Worm (Caenorhabditis elegans): ENCODE results near the gene K07C5.3.

Gene K07C5.3

DNA sequence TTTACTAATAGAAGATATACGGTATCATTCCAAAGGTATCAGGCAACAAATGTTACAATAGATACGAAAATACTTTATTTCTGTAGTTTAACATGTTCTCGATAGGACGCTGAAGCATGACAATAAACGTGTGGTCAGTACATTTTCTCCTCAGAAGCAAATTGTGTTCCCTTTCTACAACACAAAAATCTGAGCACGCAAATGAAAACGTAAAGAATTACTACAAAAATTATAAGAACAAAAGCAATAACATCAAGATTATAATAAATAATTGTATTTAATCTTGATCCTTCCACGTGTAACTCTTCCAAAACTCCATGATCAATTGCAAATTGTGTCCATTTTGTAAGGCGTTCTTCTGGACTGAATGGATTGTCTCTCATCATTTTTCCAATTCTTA lies 36.9 kb downstream of the K07C5.3 start:
- TF ChIP-seq unc-62 (GFP tag; optimal IDR thresholded peaks at IDR 0.05), result no peak
- no peak for TF ChIP-seq nhr-2 (tag; optimal IDR thresholded peaks at IDR 0.05)
- TF ChIP-seq bed-3 (GFP tag; optimal IDR thresholded peaks at IDR 0.05), result no peak
- TF ChIP-seq nhr-237 (tag; optimal IDR thresholded peaks at IDR 0.05), result no peak
- no peak for TF ChIP-seq mls-2 (tag; optimal IDR thresholded peaks at IDR 0.05)
- no peak for TF ChIP-seq unc-120 (tag; optimal IDR thresholded peaks at IDR 0.05; ENCODE audit: poor library complexity, severe bottlenecking)
- no peak for TF ChIP-seq ceh-83 (GFP tag; optimal IDR thresholded peaks at IDR 0.05)

DNA sequence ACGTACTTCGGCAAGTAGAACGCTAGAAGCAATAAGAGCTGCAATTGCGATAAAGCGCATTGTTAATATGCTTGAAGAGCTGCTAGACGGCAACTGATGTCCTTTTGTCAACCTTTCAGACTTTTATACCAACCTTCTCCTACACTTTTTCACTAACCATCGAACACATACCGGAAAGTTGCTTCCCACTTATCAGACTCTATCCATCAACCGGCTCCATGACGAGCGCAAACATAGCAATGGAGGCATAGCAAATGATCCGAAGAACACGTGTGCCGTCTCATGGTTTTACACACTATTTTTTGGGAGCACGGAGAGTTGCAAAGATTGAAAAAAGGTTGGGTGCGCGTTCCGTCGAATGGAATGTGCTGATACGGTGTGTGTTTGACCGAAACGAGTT lies 38.9 kb downstream of the K07C5.3 start, which contains the start of gene abu-1:
Gene abu-1, minus strand, starts transcription at position 101 of the 400 bp plus-strand sequence.
- TF ChIP-seq blmp-1 (tag; optimal IDR thresholded peaks at IDR 0.05) (no peak), sem-2 (GFP tag; optimal IDR thresholded peaks at IDR 0.05) (no peak), sptf-1 (tag; optimal IDR thresholded peaks at IDR 0.05) (no peak), elt-1 (tag; optimal IDR thresholded peaks at IDR 0.05; ENCODE audit: borderline replicate concordance, insufficient read depth) (no peak), unc-39 (tag; optimal IDR thresholded peaks at IDR 0.05) (no peak), ces-1 (GFP tag; optimal IDR thresholded peaks at IDR 0.05) (no peak), mep-1 (tag; optimal IDR thresholded peaks at IDR 0.05) (no peak), nhr-12 (tag; optimal IDR thresholded peaks at IDR 0.05) (no peak), mls-2 (tag; optimal IDR thresholded peaks at IDR 0.05) (no peak), nhr-28 (tag; optimal IDR thresholded peaks at IDR 0.05) (no peak), ceh-43 (GFP tag; optimal IDR thresholded peaks at IDR 0.05) (no peak), unc-120 (tag; optimal IDR thresholded peaks at IDR 0.05; ENCODE audit: poor library complexity, severe bottlenecking) (no peak), hlh-1 (tag; optimal IDR thresholded peaks at IDR 0.05) (no peak), M03D4.4 (tag; optimal IDR thresholded peaks at IDR 0.05) (no peak), lin-13 (tag; optimal IDR thresholded peaks at IDR 0.05) (no peak), lin-32 (GFP tag; optimal IDR thresholded peaks at IDR 0.05) (no peak), ceh-39 (tag; optimal IDR thresholded peaks at IDR 0.05) (no peak), tbx-8 (GFP tag; optimal IDR thresholded peaks at IDR 0.05) (no peak)

DNA sequence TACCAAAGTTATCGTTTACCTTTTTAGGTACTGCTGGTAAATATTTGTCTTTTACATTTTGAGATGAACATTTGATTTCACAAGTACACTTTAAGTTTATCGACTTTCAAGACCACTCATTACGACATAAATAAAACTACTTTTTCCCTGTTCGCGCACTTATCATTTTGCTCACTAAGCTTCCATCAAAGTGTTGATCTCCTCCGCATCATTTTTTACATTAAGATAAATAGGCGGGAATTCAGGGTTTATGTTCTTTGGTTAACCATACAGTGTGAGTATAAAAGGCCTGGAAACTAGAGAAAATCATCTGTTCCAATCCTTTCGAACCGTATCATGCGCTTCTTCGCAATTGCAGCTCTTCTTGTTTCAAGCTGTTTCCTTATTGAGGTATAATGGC lies 39.3 kb downstream of the K07C5.3 start, which contains the start of gene pqn-2:
Gene pqn-2, plus strand, starts transcription at position 301 of the 400 bp plus-strand sequence.
- TF ChIP-seq ceh-39 (tag; optimal IDR thresholded peaks at IDR 0.05), result no peak
- no peak for TF ChIP-seq unc-120 (tag; optimal IDR thresholded peaks at IDR 0.05; ENCODE audit: poor library complexity, severe bottlenecking)
- TF ChIP-seq hlh-1 (tag; optimal IDR thresholded peaks at IDR 0.05), result no peak
- TF ChIP-seq tbx-8 (GFP tag; optimal IDR thresholded peaks at IDR 0.05), result no peak
- TF ChIP-seq elt-1 (tag; optimal IDR thresholded peaks at IDR 0.05; ENCODE audit: borderline replicate concordance, insufficient read depth), result no peak
- TF ChIP-seq ceh-83 (GFP tag; optimal IDR thresholded peaks at IDR 0.05), result no peak
- TF ChIP-seq ces-1 (GFP tag; optimal IDR thresholded peaks at IDR 0.05), result no peak
- no peak for TF ChIP-seq mls-2 (tag; optimal IDR thresholded peaks at IDR 0.05)
- TF ChIP-seq elt-3 (tag; optimal IDR thresholded peaks at IDR 0.05), result no peak

DNA sequence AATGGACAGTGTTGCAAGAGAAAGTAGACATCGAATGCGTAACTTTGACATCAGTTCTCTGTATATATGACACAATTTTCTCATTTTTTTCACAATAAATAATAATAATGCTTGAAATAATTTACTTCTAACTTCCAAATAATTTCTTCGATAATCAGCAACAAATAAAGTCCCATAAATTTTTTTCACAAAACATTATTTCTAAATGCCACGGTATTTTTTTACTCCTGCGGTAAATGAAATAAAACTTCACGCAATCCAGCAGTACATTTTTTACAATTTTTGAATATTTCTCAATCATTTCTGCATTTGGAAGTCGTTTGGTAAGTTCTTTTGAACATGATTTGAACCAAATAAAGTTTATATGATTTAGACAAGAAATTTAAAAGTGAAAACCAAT lies 41.1 kb downstream of the K07C5.3 start, which contains the start of gene spe-10:
Gene spe-10, plus strand, starts transcription at position 301 of the 400 bp plus-strand sequence.
- TF ChIP-seq nhr-12 (tag; optimal IDR thresholded peaks at IDR 0.05) (no peak), mep-1 (tag; optimal IDR thresholded peaks at IDR 0.05) (no peak), elt-1 (tag; optimal IDR thresholded peaks at IDR 0.05; ENCODE audit: borderline replicate concordance, insufficient read depth) (no peak), sptf-1 (tag; optimal IDR thresholded peaks at IDR 0.05) (no peak), snpc-4 (tag; optimal IDR thresholded peaks at IDR 0.05) (no peak), M03D4.4 (tag; optimal IDR thresholded peaks at IDR 0.05) (no peak), mls-2 (tag; optimal IDR thresholded peaks at IDR 0.05) (no peak), unc-62 (GFP tag; optimal IDR thresholded peaks at IDR 0.05) (no peak), nhr-237 (tag; optimal IDR thresholded peaks at IDR 0.05) (no peak), blmp-1 (tag; optimal IDR thresholded peaks at IDR 0.05) (no peak), unc-39 (tag; optimal IDR thresholded peaks at IDR 0.05) (no peak), nhr-2 (tag; optimal IDR thresholded peaks at IDR 0.05) (no peak), ham-2 (GFP tag; optimal IDR thresholded peaks at IDR 0.05) (no peak), flh-1 (GFP tag; optimal IDR thresholded peaks at IDR 0.05) (no peak), bed-3 (GFP tag; optimal IDR thresholded peaks at IDR 0.05) (no peak), lin-32 (GFP tag; optimal IDR thresholded peaks at IDR 0.05) (no peak), drap-1 (GFP tag; optimal IDR thresholded peaks at IDR 0.05) (no peak), sem-2 (GFP tag; optimal IDR thresholded peaks at IDR 0.05) (no peak), lsy-2 (tag; optimal IDR thresholded peaks at IDR 0.05) (no peak)

DNA sequence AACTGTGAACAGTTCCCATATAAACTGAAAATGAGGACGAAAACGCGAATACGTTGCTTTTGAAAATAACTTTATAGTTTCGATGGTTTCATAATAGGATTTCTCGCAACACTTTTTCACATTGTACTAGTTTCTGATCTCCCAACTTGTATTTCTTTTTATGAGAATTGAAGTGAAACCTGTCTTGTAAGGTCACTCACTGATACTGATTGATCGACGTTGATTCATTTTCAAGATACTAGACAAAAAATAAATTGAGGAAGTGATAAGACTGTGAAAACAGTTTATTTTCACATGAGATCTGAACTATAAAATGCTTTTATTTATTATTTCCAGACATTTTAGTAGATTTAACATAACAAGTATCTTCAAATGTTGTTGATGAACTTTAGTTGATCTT lies 44.6 kb downstream of the K07C5.3 start:
- TF ChIP-seq blmp-1 (tag; optimal IDR thresholded peaks at IDR 0.05), result no peak
- TF ChIP-seq nhr-28 (tag; optimal IDR thresholded peaks at IDR 0.05), result no peak
- TF ChIP-seq nhr-76 (tag; optimal IDR thresholded peaks at IDR 0.05), result no peak
- no peak for TF ChIP-seq sptf-1 (tag; optimal IDR thresholded peaks at IDR 0.05)
- no peak for TF ChIP-seq nhr-2 (tag; optimal IDR thresholded peaks at IDR 0.05)
- TF ChIP-seq ham-2 (GFP tag; optimal IDR thresholded peaks at IDR 0.05), result no peak
- no peak for TF ChIP-seq M03D4.4 (tag; optimal IDR thresholded peaks at IDR 0.05)
- TF ChIP-seq unc-62 (GFP tag; optimal IDR thresholded peaks at IDR 0.05), result no peak
- TF ChIP-seq ztf-11 (tag; optimal IDR thresholded peaks at IDR 0.05), result no peak
- TF ChIP-seq unc-39 (tag; optimal IDR thresholded peaks at IDR 0.05), result no peak
- TF ChIP-seq elt-3 (tag; optimal IDR thresholded peaks at IDR 0.05), result no peak
- no peak for TF ChIP-seq nhr-237 (tag; optimal IDR thresholded peaks at IDR 0.05)
- no peak for TF ChIP-seq mls-2 (tag; optimal IDR thresholded peaks at IDR 0.05)
- no peak for TF ChIP-seq nhr-12 (tag; optimal IDR thresholded peaks at IDR 0.05)
- TF ChIP-seq pha-4 (tag; optimal IDR thresholded peaks at IDR 0.05), result no peak
- TF ChIP-seq ceh-39 (tag; optimal IDR thresholded peaks at IDR 0.05), result no peak
- TF ChIP-seq mab-5 (tag; optimal IDR thresholded peaks at IDR 0.05), result no peak
- TF ChIP-seq lin-13 (tag; optimal IDR thresholded peaks at IDR 0.05), result no peak
- TF ChIP-seq tbx-8 (GFP tag; optimal IDR thresholded peaks at IDR 0.05), result no peak
- no peak for TF ChIP-seq lin-32 (GFP tag; optimal IDR thresholded peaks at IDR 0.05)

Data from whole organism, mixed stage, embryonic.